Fruit fly (Drosophila melanogaster): ENCODE measurements around the gene bur.

bur gene

dm6 chr2L:21197178-21197577, 17.7 kb upstream of the bur start:
- TF ChIP-seq insv (optimal IDR thresholded peaks at IDR 0.05): no peak

- TF ChIP-seq psq (optimal IDR thresholded peaks at IDR 0.05): no peak
- TF ChIP-seq Sin3A (optimal IDR thresholded peaks at IDR 0.05): no peak
- TF ChIP-seq h (optimal IDR thresholded peaks at IDR 0.05): no peak
Measured at dm6 chr2L:21196511-21196910, 17.0 kb upstream of the bur start.

dm6 chr2L:21195331-21195730, 15.8 kb upstream of the bur start:
- no peak for TF ChIP-seq Myc (optimal IDR thresholded peaks at IDR 0.05)
- TF ChIP-seq Sin3A (optimal IDR thresholded peaks at IDR 0.05): no peak
- no peak for TF ChIP-seq h (optimal IDR thresholded peaks at IDR 0.05)
- no peak for TF ChIP-seq ttk (optimal IDR thresholded peaks at IDR 0.05)
- no peak for TF ChIP-seq insv (optimal IDR thresholded peaks at IDR 0.05)
- no peak for TF ChIP-seq psq (optimal IDR thresholded peaks at IDR 0.05)

- TF ChIP-seq Sin3A (optimal IDR thresholded peaks at IDR 0.05) (no peak), psq (optimal IDR thresholded peaks at IDR 0.05) (no peak), h (optimal IDR thresholded peaks at IDR 0.05) (no peak), Myc (optimal IDR thresholded peaks at IDR 0.05) (no peak), insv (optimal IDR thresholded peaks at IDR 0.05) (no peak), ttk (optimal IDR thresholded peaks at IDR 0.05) (no peak)
Measured at dm6 chr2L:21189273-21189781, 9.8 kb upstream of the bur start.

dm6 chr2L:21187753-21188152, 8.3 kb upstream of the bur start:
- no peak for TF ChIP-seq ttk (optimal IDR thresholded peaks at IDR 0.05)
- no peak for TF ChIP-seq h (optimal IDR thresholded peaks at IDR 0.05)

- TF ChIP-seq Myc (optimal IDR thresholded peaks at IDR 0.05): no peak
- TF ChIP-seq insv (optimal IDR thresholded peaks at IDR 0.05): no peak
- no peak for TF ChIP-seq Sin3A (optimal IDR thresholded peaks at IDR 0.05)
- TF ChIP-seq ttk (optimal IDR thresholded peaks at IDR 0.05): no peak
- no peak for TF ChIP-seq h (optimal IDR thresholded peaks at IDR 0.05)
- TF ChIP-seq psq (optimal IDR thresholded peaks at IDR 0.05): no peak
Measured at dm6 chr2L:21179217-21179520, 314 bp downstream of the bur start.

- no peak for TF ChIP-seq Sin3A (optimal IDR thresholded peaks at IDR 0.05)
- no peak for TF ChIP-seq psq (optimal IDR thresholded peaks at IDR 0.05)
- no peak for TF ChIP-seq insv (optimal IDR thresholded peaks at IDR 0.05)
- no peak for TF ChIP-seq h (optimal IDR thresholded peaks at IDR 0.05)
- no peak for TF ChIP-seq ttk (optimal IDR thresholded peaks at IDR 0.05)
- TF ChIP-seq Myc (optimal IDR thresholded peaks at IDR 0.05): no peak
Measured at dm6 chr2L:21178436-21179216, 857 bp downstream of the bur start.

- TF ChIP-seq ttk (optimal IDR thresholded peaks at IDR 0.05): no peak
- no peak for TF ChIP-seq h (optimal IDR thresholded peaks at IDR 0.05)
- no peak for TF ChIP-seq psq (optimal IDR thresholded peaks at IDR 0.05)
- no peak for TF ChIP-seq insv (optimal IDR thresholded peaks at IDR 0.05)
- TF ChIP-seq Myc (optimal IDR thresholded peaks at IDR 0.05): no peak
- no peak for TF ChIP-seq Sin3A (optimal IDR thresholded peaks at IDR 0.05)
Measured at dm6 chr2L:21172922-21173321, 6.6 kb downstream of the bur start, which contains the start of gene CG31627. TSS of gene CG31627 (plus strand) at chr2L:21173222.

dm6 chr2L:21169863-21170262, 9.6 kb downstream of the bur start:
- TF ChIP-seq Sin3A (optimal IDR thresholded peaks at IDR 0.05) (no peak), ttk (optimal IDR thresholded peaks at IDR 0.05) (no peak), psq (optimal IDR thresholded peaks at IDR 0.05) (no peak)

dm6 chr2L:21169160-21169624, 10.3 kb downstream of the bur start:
- TF ChIP-seq ttk (optimal IDR thresholded peaks at IDR 0.05): no peak
- TF ChIP-seq Sin3A (optimal IDR thresholded peaks at IDR 0.05): no peak
- no peak for TF ChIP-seq psq (optimal IDR thresholded peaks at IDR 0.05)

- no peak for TF ChIP-seq psq (optimal IDR thresholded peaks at IDR 0.05)
- TF ChIP-seq Sin3A (optimal IDR thresholded peaks at IDR 0.05): no peak
- TF ChIP-seq Myc (optimal IDR thresholded peaks at IDR 0.05): no peak
- no peak for TF ChIP-seq ttk (optimal IDR thresholded peaks at IDR 0.05)
- TF ChIP-seq h (optimal IDR thresholded peaks at IDR 0.05): no peak
- TF ChIP-seq insv (optimal IDR thresholded peaks at IDR 0.05): no peak
Measured at dm6 chr2L:21168295-21169159, 11.0 kb downstream of the bur start, which contains the start of the genes mAcon1, CG43345 and CG43346. TSS of gene mAcon1 (plus strand) at chr2L:21168570. TSS of gene CG43345 (minus strand) at chr2L:21168581. TSS of gene CG43346 (minus strand) at chr2L:21168581.

dm6 chr2L:21166422-21166821, 13.1 kb downstream of the bur start:
- TF ChIP-seq insv (optimal IDR thresholded peaks at IDR 0.05) (no peak), Myc (optimal IDR thresholded peaks at IDR 0.05) (no peak), Sin3A (optimal IDR thresholded peaks at IDR 0.05) (no peak), psq (optimal IDR thresholded peaks at IDR 0.05) (no peak), h (optimal IDR thresholded peaks at IDR 0.05) (no peak), ttk (optimal IDR thresholded peaks at IDR 0.05) (no peak)

Data from Kc167 (cell line).